Fruit fly (Drosophila melanogaster): ENCODE results near the gene CG14384.

CG14384 gene

DNA sequence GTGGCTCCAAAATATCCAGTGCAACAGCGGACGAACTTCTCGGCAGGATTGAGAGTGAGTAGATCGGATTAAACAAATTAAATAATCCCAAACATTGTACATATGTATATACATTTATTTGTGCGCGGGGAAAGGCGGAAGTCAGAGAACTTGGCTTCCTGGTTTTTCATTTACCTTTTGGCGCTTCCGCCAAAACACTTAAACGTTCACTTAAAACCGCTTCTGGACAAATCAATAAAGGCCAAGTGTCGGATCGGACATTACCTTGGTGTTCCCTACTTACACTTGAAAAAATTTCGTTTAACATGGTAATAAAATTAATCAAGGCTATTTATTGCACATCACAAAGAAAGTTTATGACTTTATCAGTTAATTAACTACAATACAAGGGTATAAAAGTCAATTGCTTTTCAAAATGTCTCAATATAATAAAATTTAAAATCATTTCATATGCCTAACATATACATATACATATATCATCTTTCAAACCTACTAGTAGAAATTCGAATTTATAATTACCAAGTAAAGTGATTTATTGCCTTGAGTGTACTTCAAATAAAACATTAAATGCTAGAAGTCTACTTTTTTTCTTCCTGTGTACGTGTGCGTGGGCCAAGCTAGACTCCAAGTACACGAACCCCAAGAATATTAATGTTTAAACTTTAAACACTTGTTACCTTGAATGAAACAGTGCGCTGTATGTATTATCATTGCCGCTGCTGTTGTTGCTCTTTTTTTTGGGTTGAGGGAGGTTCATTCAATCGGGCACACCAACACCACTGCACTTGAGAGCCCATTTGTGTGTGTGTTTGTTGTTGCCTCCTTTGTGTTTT lies 14.0 kb upstream of the CG14384 start (continued):
- TF ChIP-seq CG10543 (GFP tag; optimal IDR thresholded peaks at IDR 0.05) (no peak), CG31388 (GFP tag; optimal IDR thresholded peaks at IDR 0.05) (no peak), CG18476 (GFP tag; optimal IDR thresholded peaks at IDR 0.05) (peak; percentile 44), hkb (optimal IDR thresholded peaks at IDR 0.05) (no peak), hkb (GFP tag; IDR thresholded peaks at IDR 0.05) (peak; percentile 74), Ptx1 (GFP tag; IDR thresholded peaks at IDR 0.05) (peak; percentile 76), p53 (GFP tag; optimal IDR thresholded peaks at IDR 0.05) (peak; percentile 12), Atf3 (GFP tag; optimal IDR thresholded peaks at IDR 0.05) (peak; percentile 44), CG17359 (tag; optimal IDR thresholded peaks at IDR 0.05) (peak; percentile 75), CG2202 (tag; optimal IDR thresholded peaks at IDR 0.05) (no peak), CG10209 (GFP tag; optimal IDR thresholded peaks at IDR 0.05) (peak; percentile 38), sima (GFP tag; optimal IDR thresholded peaks at IDR 0.05) (no peak), CG12071 (GFP tag; optimal IDR thresholded peaks at IDR 0.05) (peak; percentile 16), pho (GFP tag; optimal IDR thresholded peaks at IDR 0.05) (no peak), CG2120 (GFP tag; optimal IDR thresholded peaks at IDR 0.05) (peak; percentile 54), CG7963 (GFP tag; IDR thresholded peaks at IDR 0.05; ENCODE audit: partially characterized antibody) (no peak), salm (tag; optimal IDR thresholded peaks at IDR 0.05) (peak; percentile 7), CG8944 (GFP tag; optimal IDR thresholded peaks at IDR 0.05) (peak; percentile 16), pfk (GFP tag; optimal IDR thresholded peaks at IDR 0.05) (no peak), NFAT (GFP tag; IDR thresholded peaks at IDR 0.05) (0 out of 2 replicates have a peak, but pooled peaks have one; percentile 13), CG7745 (tag; optimal IDR thresholded peaks at IDR 0.05) (no peak), Lhr (GFP tag; optimal IDR thresholded peaks at IDR 0.05) (no peak), CG12219 (GFP tag; optimal IDR thresholded peaks at IDR 0.05) (peak; percentile 57), CG31224 (GFP tag; IDR thresholded peaks at IDR 0.05) (no peak), ewg (GFP tag; optimal IDR thresholded peaks at IDR 0.05) (peak; percentile 43), CG14014 (GFP tag; IDR thresholded peaks at IDR 0.05) (peak; percentile 38; the same call in 1 of the 2 replicates), CG5953 (GFP tag; IDR thresholded peaks at IDR 0.05) (no peak), CG10654 (GFP tag; optimal IDR thresholded peaks at IDR 0.05) (peak; percentile 58), phol (tag; optimal IDR thresholded peaks at IDR 0.05) (peak; percentile 78), dimm (GFP tag; IDR thresholded peaks at IDR 0.05) (peak; percentile 30; the same call in 1 of the 2 replicates), CkIIα-i1 (GFP tag; IDR thresholded peaks at IDR 0.05) (no peak), Sox100B (GFP tag; optimal IDR thresholded peaks at IDR 0.05) (peak; percentile 71), pzg (GFP tag; optimal IDR thresholded peaks at IDR 0.05) (no peak), danr (GFP tag; IDR thresholded peaks at IDR 0.05) (peak; percentile 54), Side (GFP tag; optimal IDR thresholded peaks at IDR 0.05) (no peak), shn (GFP tag; optimal IDR thresholded peaks at IDR 0.05) (no peak), tna (GFP tag; IDR thresholded peaks at IDR 0.05; ENCODE audit: partially characterized antibody) (no peak), CG14860 (GFP tag; IDR thresholded peaks at IDR 0.05; ENCODE audit: partially characterized antibody) (no peak), Rx (GFP tag; IDR thresholded peaks at IDR 0.05) (peak; percentile 34; the same call in 1 of the 2 replicates), CG7357 (GFP tag; IDR thresholded peaks at IDR 0.05) (peak; percentile 43; the same call in 1 of the 3 replicates), CG11504 (tag; optimal IDR thresholded peaks at IDR 0.05) (peak; percentile 85), chn (GFP tag; optimal IDR thresholded peaks at IDR 0.05) (peak; percentile 31), ab (GFP tag; optimal IDR thresholded peaks at IDR 0.05) (no peak), maf-S (GFP tag; optimal IDR thresholded peaks at IDR 0.05) (no peak)

Data from whole organism, embryonic.